Worm (Caenorhabditis elegans) whole organism, L4 larva: ENCODE measurements around the gene pgp-11.

ENCODE experiments used
- T20F7.1 ChIP-seq: fragments of 200-800 bp; sonication (Bioruptor generic); optimal IDR thresholded peaks from 2 replicates; lab custom pipeline; 2018; ENCODE audit warnings: mild to moderate bottlenecking, missing genetic modification characterization, missing compliant biosample characterization
- Y48G9A.11 ChIP-seq: fragments of 200-800 bp; sonication (Bioruptor generic); IDR thresholded peaks from 2 replicates; pipeline ENCODE4 v1.3.6; 2022; ENCODE audit warnings: missing genetic modification reagents, missing genetic modification characterization, missing compliant biosample characterization
- Y5F2A.4 ChIP-seq: fragments of 200-800 bp; sonication (Bioruptor generic); optimal IDR thresholded peaks from 2 replicates; lab custom pipeline; 2018; ENCODE audit warnings: mild to moderate bottlenecking, missing genetic modification characterization, missing compliant biosample characterization
- aha-1 ChIP-seq: fragments of 150-350 bp; peaks from one replicate; lab custom pipeline; 2014; ENCODE audit warnings: missing biosample characterization, missing genetic modification characterization
- arid-1 ChIP-seq: fragments of 200-800 bp; sonication (Bioruptor generic); conservative IDR thresholded peaks from 2 replicates; pipeline ENCODE4 v1.3.6; 2022; ENCODE audit warnings: missing genetic modification reagents, missing genetic modification characterization, missing compliant biosample characterization
- ceh-20 ChIP-seq: fragments of 200-800 bp; sonication (Bioruptor generic); IDR thresholded peaks from 2 replicates; pipeline ENCODE4 v1.3.6; 2022; ENCODE audit warnings: missing genetic modification reagents, missing genetic modification characterization, missing compliant biosample characterization
- ceh-32 ChIP-seq: sonication (generic microtip); optimal IDR thresholded peaks from 2 replicates; lab custom pipeline; 2016; ENCODE audit warnings: mild to moderate bottlenecking, missing genetic modification characterization, missing compliant biosample characterization; ENCODE audit not compliant: poor library complexity
- ceh-44 ChIP-seq: fragments of 200-800 bp; sonication (Bioruptor generic); IDR thresholded peaks from 2 replicates; pipeline ENCODE4 v1.3.6; 2022; ENCODE audit warnings: missing genetic modification reagents, missing genetic modification characterization, missing compliant biosample characterization
- ceh-82 ChIP-seq: sonication (generic microtip); optimal IDR thresholded peaks from 2 replicates; lab custom pipeline; 2017; ENCODE audit warnings: missing biosample characterization, missing genetic modification characterization
- cey-2 ChIP-seq: sonication (generic microtip); optimal IDR thresholded peaks from 3 replicates; lab custom pipeline; 2017; ENCODE audit warnings: missing genetic modification characterization, mild to moderate bottlenecking, missing compliant biosample characterization, antibody characterized with exemption, borderline replicate concordance; ENCODE audit not compliant: insufficient read depth
- daf-12 ChIP-seq: fragments of 150-350 bp; optimal IDR thresholded peaks from 2 replicates; lab custom pipeline; 2014; ENCODE audit warnings: missing biosample characterization, missing genetic modification reagents, missing genetic modification characterization
- dmd-6 ChIP-seq: fragments of 200-800 bp; sonication (Bioruptor generic); IDR thresholded peaks from 2 replicates; pipeline ENCODE4 v1.3.6; 2022; ENCODE audit warnings: missing genetic modification reagents, missing genetic modification characterization, missing compliant biosample characterization
- dmd-9 ChIP-seq: fragments of 200-800 bp; sonication (Bioruptor generic); IDR thresholded peaks from 2 replicates; pipeline ENCODE4 v1.3.6; 2022; ENCODE audit warnings: missing genetic modification reagents, missing genetic modification characterization, missing compliant biosample characterization
- dve-1 ChIP-seq: sonication (generic microtip); optimal IDR thresholded peaks from 2 replicates; lab custom pipeline; 2017; ENCODE audit warnings: antibody characterized with exemption, mild to moderate bottlenecking, missing genetic modification characterization, missing compliant biosample characterization; ENCODE audit not compliant: insufficient read depth
- egl-27 ChIP-seq: sonication (generic microtip); optimal IDR thresholded peaks from 3 replicates; lab custom pipeline; 2017; ENCODE audit warnings: missing biosample characterization, missing genetic modification reagents, missing genetic modification characterization
- gei-8 ChIP-seq: fragments of 200-800 bp; sonication (Bioruptor generic); optimal IDR thresholded peaks from 2 replicates; lab custom pipeline; 2018; ENCODE audit warnings: mild to moderate bottlenecking, missing genetic modification characterization, missing compliant biosample characterization
- hif-1 ChIP-seq, 2 experiments: sonication (generic microtip); optimal IDR thresholded peaks; 2 replicates each; lab custom pipeline; 2016 to 2017; ENCODE audit warnings: missing compliant biosample characterization in 2 of 2, missing genetic modification characterization in 2 of 2, missing genetic modification reagents in 2 of 2, missing genotype in 2 of 2, mild to moderate bottlenecking in 1 of 2
- hlh-11 ChIP-seq: fragments of 200-800 bp; sonication (Bioruptor generic); optimal IDR thresholded peaks from 2 replicates; lab custom pipeline; 2018; ENCODE audit warnings: mild to moderate bottlenecking, missing genetic modification characterization, missing compliant biosample characterization
- hmg-1.1 ChIP-seq: fragments of 200-800 bp; sonication (Bioruptor generic); IDR thresholded peaks from 2 replicates; pipeline ENCODE4 v1.3.6; 2022; ENCODE audit warnings: missing genetic modification reagents, missing genetic modification characterization, missing compliant biosample characterization
- lin-29 ChIP-seq: fragments of 200-800 bp; sonication (Bioruptor generic); IDR thresholded peaks from 2 replicates; pipeline ENCODE4 v1.3.6; 2022; ENCODE audit warnings: missing genetic modification reagents, missing genetic modification characterization, missing compliant biosample characterization
- lin-38 ChIP-seq: fragments of 200-800 bp; sonication (Bioruptor generic); IDR thresholded peaks from 2 replicates; pipeline ENCODE4 v1.3.6; 2022; ENCODE audit warnings: missing genetic modification reagents, missing genetic modification characterization, missing compliant biosample characterization
- lin-39 ChIP-seq: fragments of 150-350 bp; optimal IDR thresholded peaks from 2 replicates; lab custom pipeline; 2014; ENCODE audit warnings: missing biosample characterization, missing genetic modification reagents, missing genetic modification characterization
- mdt-29 ChIP-seq: fragments of 200-800 bp; sonication (Bioruptor generic); IDR thresholded peaks from 2 replicates; pipeline ENCODE4 v1.3.6; 2022; ENCODE audit warnings: missing genetic modification reagents, missing genetic modification characterization, missing compliant biosample characterization
- mep-1 ChIP-seq: fragments of 150-350 bp; sonication (generic microtip); optimal IDR thresholded peaks from 3 replicates; lab custom pipeline; 2014; ENCODE audit warnings: missing biosample characterization, missing genetic modification characterization
- mes-2 ChIP-seq: sonication (generic microtip); optimal IDR thresholded peaks from 2 replicates; lab custom pipeline; 2016; ENCODE audit warnings: missing genotype, mild to moderate bottlenecking, missing genetic modification characterization, missing compliant biosample characterization; ENCODE audit not compliant: poor library complexity, severe bottlenecking
- mxl-2 ChIP-seq: fragments of 200-800 bp; sonication (Bioruptor generic); conservative IDR thresholded peaks from 2 replicates; pipeline ENCODE4 v1.3.6; 2022; ENCODE audit warnings: missing genetic modification reagents, missing genetic modification characterization, missing compliant biosample characterization
- mxl-3 ChIP-seq: fragments of 200-800 bp; sonication (Bioruptor generic); optimal IDR thresholded peaks from 2 replicates; lab custom pipeline; 2018; ENCODE audit warnings: mild to moderate bottlenecking, missing genetic modification characterization, missing compliant biosample characterization
- nhr-11 ChIP-seq: fragments of 150-350 bp; optimal IDR thresholded peaks from 2 replicates; lab custom pipeline; 2014; ENCODE audit warnings: missing biosample characterization, missing genetic modification characterization
- nhr-28 ChIP-seq: fragments of 150-350 bp; optimal IDR thresholded peaks from 2 replicates; lab custom pipeline; 2014; ENCODE audit warnings: missing biosample characterization, missing genetic modification characterization
- nhr-41 ChIP-seq: fragments of 200-800 bp; sonication (Bioruptor generic); IDR thresholded peaks from 2 replicates; pipeline ENCODE4 v1.3.6; 2022; ENCODE audit warnings: missing genetic modification reagents, missing genetic modification characterization, missing compliant biosample characterization
- nhr-6 ChIP-seq: fragments of 150-350 bp; optimal IDR thresholded peaks from 2 replicates; lab custom pipeline; 2014; ENCODE audit warnings: missing biosample characterization, missing genetic modification characterization
- nhr-76 ChIP-seq: fragments of 150-350 bp; optimal IDR thresholded peaks from 2 replicates; lab custom pipeline; 2014; ENCODE audit warnings: missing biosample characterization, missing genetic modification characterization
- nhr-77 ChIP-seq: fragments of 150-350 bp; optimal IDR thresholded peaks from 2 replicates; lab custom pipeline; 2014; ENCODE audit warnings: missing biosample characterization, missing genetic modification characterization
- pha-4 ChIP-seq, 2 experiments: fragments of 150-350 bp in 1 of 2; fragments of 200-800 bp in 1 of 2; sonication (Bioruptor generic) in 1 of 2; IDR thresholded peaks in 1 of 2; optimal IDR thresholded peaks in 1 of 2; 2 replicates each; pipeline versions ENCODE4 v1.3.6 to Lab custom; 2014 to 2022; ENCODE audit warnings: missing genetic modification characterization in 2 of 2, missing genetic modification reagents in 2 of 2, missing biosample characterization in 1 of 2, missing compliant biosample characterization in 1 of 2
- php-3 ChIP-seq: fragments of 200-800 bp; sonication (Bioruptor generic); IDR thresholded peaks from 2 replicates; pipeline ENCODE4 v1.3.6; 2022; ENCODE audit warnings: missing genetic modification reagents, missing genetic modification characterization, missing compliant biosample characterization
- pqm-1 ChIP-seq: sonication (generic microtip); optimal IDR thresholded peaks from 2 replicates; lab custom pipeline; 2017; ENCODE audit warnings: missing biosample characterization, missing genetic modification characterization
- rbr-2 ChIP-seq: sonication (generic microtip); optimal IDR thresholded peaks from 2 replicates; lab custom pipeline; 2016; ENCODE audit warnings: missing genotype, missing genetic modification characterization, missing compliant biosample characterization
- saeg-2 ChIP-seq: fragments of 200-800 bp; sonication (Bioruptor generic); IDR thresholded peaks from 2 replicates; pipeline ENCODE4 v1.3.6; 2022; ENCODE audit warnings: missing genetic modification reagents, missing genetic modification characterization, missing compliant biosample characterization
- sdz-12 ChIP-seq: fragments of 200-800 bp; sonication (Bioruptor generic); optimal IDR thresholded peaks from 2 replicates; lab custom pipeline; 2018; ENCODE audit warnings: mild to moderate bottlenecking, missing genetic modification characterization, missing compliant biosample characterization
- set-16 ChIP-seq: fragments of 200-800 bp; sonication (Bioruptor generic); IDR thresholded peaks from 2 replicates; pipeline ENCODE4 v1.3.6; 2022; ENCODE audit warnings: missing genetic modification reagents, missing genetic modification characterization, missing compliant biosample characterization
- snpc-4 ChIP-seq: fragments of 150-350 bp; optimal IDR thresholded peaks from 2 replicates; lab custom pipeline; 2014; ENCODE audit warnings: missing biosample characterization, missing genetic modification characterization
- spr-1 ChIP-seq: sonication (generic microtip); optimal IDR thresholded peaks from 2 replicates; lab custom pipeline; 2016; ENCODE audit warnings: mild to moderate bottlenecking, missing genetic modification characterization, missing compliant biosample characterization
- unc-62 ChIP-seq, 3 experiments: fragments of 150-350 bp in 1 of 3; sonication (generic microtip); optimal IDR thresholded peaks in 2 of 3; peaks in 1 of 3; 1 replicate in 1 of 3; 2 replicates in 2 of 3; lab custom pipeline; 2014 to 2017; ENCODE audit warnings: missing biosample characterization in 3 of 3, missing genetic modification characterization in 3 of 3, missing genetic modification reagents in 3 of 3, missing genotype in 1 of 3

Gene pgp-11

ce11 chrII:8020580-8021044 is 16.6 kb upstream of the pgp-11 start (continued):
- TF ChIP-seq rbr-2 (tag; lab: Kevin White, UChicago): no peak
- peak; percentile 13 for TF ChIP-seq dve-1 (tag; lab: Kevin White, UChicago)
- no peak for TF ChIP-seq Y5F2A.4 (GFP tag; lab: Kevin White, UChicago)
- 0 out of 2 replicates have a peak, but pooled peaks have one; percentile 18 for TF ChIP-seq Y48G9A.11 (GFP tag; lab: Robert Waterston, UW)
- TF ChIP-seq ceh-82 (tag; lab: Kevin White, UChicago): no peak
- TF ChIP-seq pha-4 (GFP tag; IDR thresholded peaks at IDR 0.05; lab: Robert Waterston, UW): peak; percentile 45; the same call in 1 of the 2 replicates
- TF ChIP-seq pha-4 (tag; optimal IDR thresholded peaks at IDR 0.05; lab: Kevin White, UChicago): no peak
- peak; percentile 83 for TF ChIP-seq aha-1 (tag; lab: Kevin White, UChicago)
- TF ChIP-seq arid-1 (GFP tag; lab: Robert Waterston, UW): 0 out of 2 replicates have a peak, but pooled peaks have one; percentile 3
- TF ChIP-seq nhr-41: 0 out of 2 replicates have a peak, but pooled peaks have one; percentile 5
- TF ChIP-seq cey-2 (tag; lab: Kevin White, UChicago): no peak
- TF ChIP-seq dmd-6: no peak
- TF ChIP-seq saeg-2 (GFP tag; lab: Robert Waterston, UW): 0 out of 2 replicates have a peak, but pooled peaks have one; percentile 22
- TF ChIP-seq ceh-44 (GFP tag; lab: Robert Waterston, UW): no peak
- TF ChIP-seq hlh-11 (tag; lab: Kevin White, UChicago): no peak
- TF ChIP-seq dmd-9: no peak
- TF ChIP-seq unc-62 (GFP tag; optimal IDR thresholded peaks at IDR 0.05 in 1 of 2; lab: Kevin White, UChicago): no peak
- no peak for TF ChIP-seq unc-62 (tag; optimal IDR thresholded peaks at IDR 0.05; lab: Kevin White, UChicago)
- peak; percentile 7 for TF ChIP-seq T20F7.1
- TF ChIP-seq lin-38: peak; percentile 27; the same call in 1 of the 2 replicates

ce11 chrII:8017380-8017779 is 13.3 kb upstream of the pgp-11 start, which contains the start of gene zyg-11:
zyg-11 (plus strand) TSS chrII:8017680.
- TF ChIP-seq egl-27 (no peak), saeg-2 (GFP tag; lab: Robert Waterston, UW) (no peak), nhr-28 (tag; lab: Kevin White, UChicago) (no peak), mep-1 (tag; lab: Kevin White, UChicago) (no peak), mxl-2 (GFP tag; lab: Robert Waterston, UW) (no peak)

- TF ChIP-seq aha-1 (tag; lab: Kevin White, UChicago) (peak; percentile 97), php-3 (0 out of 2 replicates have a peak, but pooled peaks have one; percentile 54), daf-12 (no peak), hlh-11 (tag; lab: Kevin White, UChicago) (peak; percentile 97), snpc-4 (tag; lab: Kevin White, UChicago) (no peak), hif-1 (tag; optimal IDR thresholded peaks at IDR 0.05; lab: Kevin White, UChicago) (peak in 1 of 2 experiments; percentile 81), mep-1 (tag; lab: Kevin White, UChicago) (peak; percentile 74), gei-8 (GFP tag; lab: Kevin White, UChicago) (no peak), nhr-41 (no peak), nhr-11 (tag; lab: Kevin White, UChicago) (peak; percentile 23), mxl-2 (GFP tag; lab: Robert Waterston, UW) (no peak), pqm-1 (tag; lab: Kevin White, UChicago) (peak; percentile 58), hmg-1.1 (GFP tag; lab: Robert Waterston, UW) (peak; percentile 31), ceh-20 (GFP tag; lab: Robert Waterston, UW) (0 out of 2 replicates have a peak, but pooled peaks have one; percentile 36), nhr-76 (tag; lab: Kevin White, UChicago) (peak; percentile 32), saeg-2 (GFP tag; lab: Robert Waterston, UW) (peak; percentile 68; the same call in 1 of the 2 replicates), Y5F2A.4 (GFP tag; lab: Kevin White, UChicago) (no peak), ceh-32 (tag; lab: Kevin White, UChicago) (no peak), nhr-6 (tag; lab: Kevin White, UChicago) (peak; percentile 40), mxl-3 (GFP tag; lab: Kevin White, UChicago) (peak; percentile 78), set-16 (GFP tag; lab: Robert Waterston, UW) (no peak), lin-29 (GFP tag; lab: Robert Waterston, UW) (no peak), mes-2 (tag; lab: Kevin White, UChicago) (peak; percentile 44), mdt-29 (GFP tag; lab: Robert Waterston, UW) (peak; percentile 73; the same call in 1 of the 2 replicates), lin-38 (peak; percentile 50), egl-27 (no peak), spr-1 (tag; lab: Kevin White, UChicago) (no peak), sdz-12 (no peak), lin-39 (tag; lab: Kevin White, UChicago) (no peak), nhr-77 (peak; percentile 81)
Measured at ce11 chrII:8016761-8017160, 12.7 kb upstream of the pgp-11 start.
